Worm (Caenorhabditis elegans): ENCODE measurements around the gene T28F3.5.

The T28F3.5 gene

ce11 chrIV:17338920-17339510 is 44.4 kb downstream of the T28F3.5 start, which contains the start of gene C49C3.10:
TSS of gene C49C3.10 (minus strand) at chrIV:17338970.
- TF ChIP-seq madf-5 (GFP tag; IDR thresholded peaks at IDR 0.05), result no peak
- TF ChIP-seq dve-1 (tag; optimal IDR thresholded peaks at IDR 0.05; ENCODE audit: insufficient read depth), result peak; percentile 66
- no peak for TF ChIP-seq zfp-2 (tag; optimal IDR thresholded peaks at IDR 0.05)
- TF ChIP-seq dmd-9 (GFP tag; IDR thresholded peaks at IDR 0.05), result no peak
- no peak for TF ChIP-seq saeg-2 (GFP tag; IDR thresholded peaks at IDR 0.05)
- no peak for TF ChIP-seq fos-1 (tag; optimal IDR thresholded peaks at IDR 0.05)
- TF ChIP-seq nhr-28 (tag; optimal IDR thresholded peaks at IDR 0.05), result peak; percentile 73
- TF ChIP-seq attf-4 (tag; optimal IDR thresholded peaks at IDR 0.05), result no peak
- TF ChIP-seq lim-7 (GFP tag; IDR thresholded peaks at IDR 0.05), result no peak
- TF ChIP-seq nhr-77 (tag; optimal IDR thresholded peaks at IDR 0.05), result peak; percentile 79
- TF ChIP-seq hlh-11 (tag; optimal IDR thresholded peaks at IDR 0.05), result peak; percentile 54
- TF ChIP-seq lin-15B (tag; optimal IDR thresholded peaks at IDR 0.05), result no peak
- TF ChIP-seq nhr-76 (tag; optimal IDR thresholded peaks at IDR 0.05), result no peak
- TF ChIP-seq pha-4 (GFP tag; IDR thresholded peaks at IDR 0.05), result no peak
- TF ChIP-seq pha-4 (tag; optimal IDR thresholded peaks at IDR 0.05), result no peak
- no peak for TF ChIP-seq F26F4.8 (GFP tag; conservative IDR thresholded peaks at IDR 0.05)
- TF ChIP-seq mes-2 (tag; optimal IDR thresholded peaks at IDR 0.05; ENCODE audit: poor library complexity, severe bottlenecking), result no peak
- TF ChIP-seq Y75B8A.6 (GFP tag; IDR thresholded peaks at IDR 0.05), result no peak
- TF ChIP-seq mxl-2 (GFP tag; conservative IDR thresholded peaks at IDR 0.05), result no peak
- TF ChIP-seq egl-43 (GFP tag; IDR thresholded peaks at IDR 0.05), result no peak
- no peak for TF ChIP-seq nhr-42 (GFP tag; IDR thresholded peaks at IDR 0.05)
- TF ChIP-seq dmd-6 (GFP tag; IDR thresholded peaks at IDR 0.05), result peak; percentile 46
- peak in 1 of 2 experiments; percentile 20 for TF ChIP-seq unc-62 (GFP tag; optimal IDR thresholded peaks at IDR 0.05 in 1 of 2)
- TF ChIP-seq unc-62 (tag; optimal IDR thresholded peaks at IDR 0.05), result no peak
- TF ChIP-seq ceh-20 (GFP tag; IDR thresholded peaks at IDR 0.05), result no peak
- no peak for TF ChIP-seq Y105C5A.15 (GFP tag; IDR thresholded peaks at IDR 0.05)
- no peak for TF ChIP-seq ceh-44 (GFP tag; IDR thresholded peaks at IDR 0.05)
- TF ChIP-seq Y48G9A.11 (GFP tag; IDR thresholded peaks at IDR 0.05), result no peak
- no peak for TF ChIP-seq D1046.2 (GFP tag; IDR thresholded peaks at IDR 0.05)
- no peak for TF ChIP-seq lin-29 (GFP tag; IDR thresholded peaks at IDR 0.05)
- no peak for TF ChIP-seq nhr-10 (tag; optimal IDR thresholded peaks at IDR 0.05)
- no peak for TF ChIP-seq lin-13 (GFP tag; optimal IDR thresholded peaks at IDR 0.05)
- TF ChIP-seq duxl-1 (tag; optimal IDR thresholded peaks at IDR 0.05; ENCODE audit: poor library complexity), result no peak
- no peak for TF ChIP-seq nhr-41 (GFP tag; IDR thresholded peaks at IDR 0.05)
- TF ChIP-seq zip-11 (GFP tag; IDR thresholded peaks at IDR 0.05), result no peak
- no peak for TF ChIP-seq zip-2 (tag; optimal IDR thresholded peaks at IDR 0.05)
- no peak for TF ChIP-seq ces-1 (GFP tag; optimal IDR thresholded peaks at IDR 0.05)
- TF ChIP-seq egl-27 (tag; optimal IDR thresholded peaks at IDR 0.05), result no peak
- TF ChIP-seq tra-1 (GFP tag; IDR thresholded peaks at IDR 0.05), result no peak
- TF ChIP-seq aha-1 (tag), result no peak
- TF ChIP-seq ceh-28 (tag; optimal IDR thresholded peaks at IDR 0.05), result no peak
- no peak for TF ChIP-seq ceh-32 (tag; optimal IDR thresholded peaks at IDR 0.05; ENCODE audit: poor library complexity)
- TF ChIP-seq daf-16 (GFP tag; optimal IDR thresholded peaks at IDR 0.05), result no peak
- peak; percentile 94 for TF ChIP-seq daf-16 (tag; optimal IDR thresholded peaks at IDR 0.05)
- peak; percentile 72 for TF ChIP-seq pqm-1 (tag; optimal IDR thresholded peaks at IDR 0.05)
- no peak for TF ChIP-seq hif-1 (tag; optimal IDR thresholded peaks at IDR 0.05)
- no peak for TF ChIP-seq ztf-7 (tag; optimal IDR thresholded peaks at IDR 0.05)
- TF ChIP-seq spr-1 (tag; optimal IDR thresholded peaks at IDR 0.05), result no peak
